Fruit fly (Drosophila melanogaster) whole organism, embryonic: Measurements from ENCODE around the gene Bug22.

Experiments used
- C15 ChIP-seq: fragments of 200-800 bp; sonication (Bioruptor generic); IDR thresholded peaks from 3 replicates; pipeline ENCODE4 v1.3.6; 2022; ENCODE audit warnings: missing biosample characterization, missing genetic modification characterization
- CG10209 ChIP-seq: fragments of 200-800 bp; sonication (Bioruptor generic); optimal IDR thresholded peaks from 3 replicates; lab custom pipeline; 2017; ENCODE audit warnings: missing biosample characterization, mild to moderate bottlenecking, missing genetic modification characterization, missing genetic modification reagents
- CG10274 ChIP-seq: fragments of 200-800 bp; sonication (Bioruptor generic); optimal IDR thresholded peaks from 3 replicates; lab custom pipeline; 2017; ENCODE audit warnings: missing biosample characterization, mild to moderate bottlenecking, missing genetic modification characterization
- CG10321 ChIP-seq: fragments of 200-800 bp; sonication (Bioruptor generic); IDR thresholded peaks from 2 replicates; pipeline ENCODE4 v1.3.6; 2022; ENCODE audit warnings: missing biosample characterization, missing genetic modification characterization
- CG10366 ChIP-seq: fragments of 200-800 bp; sonication (Bioruptor generic); IDR thresholded peaks from 2 replicates; pipeline ENCODE4 v1.3.6; 2022; ENCODE audit warnings: missing biosample characterization, missing genetic modification characterization
- CG10565 ChIP-seq: fragments of 200-800 bp; sonication (Bioruptor generic); optimal IDR thresholded peaks from 3 replicates; lab custom pipeline; 2016; ENCODE audit warnings: missing biosample characterization, mild to moderate bottlenecking, missing genetic modification characterization
- CG11504 ChIP-seq: fragments of 200-800 bp; sonication (Bioruptor generic); optimal IDR thresholded peaks from 3 replicates; lab custom pipeline; 2019; ENCODE audit warnings: missing biosample characterization, mild to moderate bottlenecking, missing genetic modification characterization, moderate library complexity
- CG12769 ChIP-seq: fragments of 200-800 bp; sonication (Bioruptor generic); optimal IDR thresholded peaks from 2 replicates; lab custom pipeline; 2019; ENCODE audit warnings: missing biosample characterization, mild to moderate bottlenecking, missing genetic modification characterization, moderate library complexity
- CG12942 ChIP-seq: fragments of 200-800 bp; sonication (Bioruptor generic); optimal IDR thresholded peaks from 3 replicates; lab custom pipeline; 2016; ENCODE audit warnings: missing biosample characterization, missing genetic modification characterization
- CG13775 ChIP-seq: fragments of 200-800 bp; sonication (Bioruptor generic); optimal IDR thresholded peaks from 3 replicates; lab custom pipeline; 2017; ENCODE audit warnings: missing biosample characterization, mild to moderate bottlenecking, missing genetic modification characterization
- CG15269 ChIP-seq: fragments of 200-800 bp; sonication (Bioruptor generic); optimal IDR thresholded peaks from 2 replicates; lab custom pipeline; 2018; ENCODE audit warnings: missing biosample characterization, mild to moderate bottlenecking, missing genetic modification characterization, moderate library complexity
- CG18764 ChIP-seq: fragments of 200-800 bp; sonication (Bioruptor generic); optimal IDR thresholded peaks from 3 replicates; lab custom pipeline; 2016; ENCODE audit warnings: missing biosample characterization, missing genetic modification characterization
- CG32532 ChIP-seq: fragments of 200-800 bp; sonication (Bioruptor generic); IDR thresholded peaks from 2 replicates; pipeline ENCODE4 v1.3.6; 2022; ENCODE audit warnings: missing biosample characterization, missing genetic modification characterization
- CG32767 ChIP-seq: fragments of 200-800 bp; sonication (Bioruptor generic); IDR thresholded peaks from 2 replicates; pipeline ENCODE4 v1.3.6; 2022; ENCODE audit warnings: missing biosample characterization, missing genetic modification characterization
- CG4707 ChIP-seq: fragments of 200-800 bp; sonication (Bioruptor generic); optimal IDR thresholded peaks from 2 replicates; lab custom pipeline; 2018; ENCODE audit warnings: missing biosample characterization, mild to moderate bottlenecking, missing genetic modification characterization, moderate library complexity
- CG6175 ChIP-seq: fragments of 200-800 bp; sonication (Bioruptor generic); IDR thresholded peaks from 3 replicates; pipeline ENCODE4 v1.3.6; 2022; ENCODE audit warnings: missing biosample characterization, missing genetic modification characterization
- CG6654 ChIP-seq: fragments of 200-800 bp; sonication (Bioruptor generic); optimal IDR thresholded peaks from 2 replicates; lab custom pipeline; 2017; ENCODE audit warnings: missing biosample characterization, mild to moderate bottlenecking, missing genetic modification characterization
- Dip3 ChIP-seq: fragments of 200-800 bp; sonication (Bioruptor generic); optimal IDR thresholded peaks from 3 replicates; lab custom pipeline; 2016; ENCODE audit warnings: missing biosample characterization, missing genetic modification characterization
- Drgx ChIP-seq: fragments of 200-800 bp; sonication (Bioruptor generic); IDR thresholded peaks from 2 replicates; pipeline ENCODE4 v1.3.6; 2022; ENCODE audit warnings: missing biosample characterization, missing genetic modification characterization
- ERR ChIP-seq: fragments of 200-800 bp; sonication (Bioruptor generic); optimal IDR thresholded peaks from 2 replicates; lab custom pipeline; 2016; ENCODE audit warnings: missing biosample characterization, missing genetic modification characterization
- Gug ChIP-seq: fragments of 200-800 bp; sonication (Bioruptor generic); IDR thresholded peaks from 4 replicates; pipeline ENCODE4 v1.3.6; 2022; ENCODE audit warnings: missing biosample characterization, missing genetic modification characterization
- HLH54F ChIP-seq: fragments of 200-800 bp; sonication (Bioruptor generic); optimal IDR thresholded peaks from 3 replicates; lab custom pipeline; 2016; ENCODE audit warnings: missing biosample characterization, missing genetic modification characterization
- HmgD ChIP-seq: fragments of 200-800 bp; sonication (Bioruptor generic); optimal IDR thresholded peaks from 3 replicates; lab custom pipeline; 2016; ENCODE audit warnings: missing biosample characterization, missing genetic modification characterization
- Jarid2 ChIP-seq: fragments of 200-800 bp; sonication (Bioruptor generic); optimal IDR thresholded peaks from 3 replicates; lab custom pipeline; 2017; ENCODE audit warnings: mild to moderate bottlenecking, missing biosample characterization, missing genetic modification reagents, missing genetic modification characterization
- Mad ChIP-seq: fragments of 200-800 bp; sonication (Bioruptor generic); optimal IDR thresholded peaks from 2 replicates; lab custom pipeline; 2016; ENCODE audit warnings: missing biosample characterization, missing genetic modification characterization
- Mes4 ChIP-seq: fragments of 200-800 bp; sonication (Bioruptor generic); optimal IDR thresholded peaks from 2 replicates; lab custom pipeline; 2016; ENCODE audit warnings: missing biosample characterization, missing genetic modification characterization
- Side ChIP-seq: fragments of 200-800 bp; sonication (Bioruptor generic); optimal IDR thresholded peaks from 2 replicates; lab custom pipeline; 2016; ENCODE audit warnings: missing biosample characterization, missing genetic modification characterization
- Sry-δ ChIP-seq: fragments of 200-800 bp; sonication (Bioruptor generic); optimal IDR thresholded peaks from 2 replicates; lab custom pipeline; 2016; ENCODE audit warnings: missing biosample characterization, missing genetic modification characterization
- Stat92E ChIP-seq, 3 experiments: fragments of >200 bp in 2 of 3; fragments of 200-800 bp in 1 of 3; sonication (Bioruptor generic) in 1 of 3; optimal IDR thresholded peaks; 2 replicates each; lab custom pipeline; 2017 to 2019; ENCODE audit warnings: missing biosample characterization in 3 of 3, missing genetic modification characterization in 3 of 3, mild to moderate bottlenecking in 1 of 3, moderate library complexity in 1 of 3
- Trl ChIP-seq, 3 experiments: fragments of >200 bp in 2 of 3; fragments of 200-800 bp in 1 of 3; sonication (Bioruptor generic) in 1 of 3; optimal IDR thresholded peaks; 2 replicates in 1 of 3; 3 replicates in 2 of 3; lab custom pipeline; 2016 to 2017; ENCODE audit warnings: missing biosample characterization in 1 of 3, missing genetic modification characterization in 1 of 3
- abd-A ChIP-seq: fragments of 200-800 bp; sonication (Bioruptor generic); optimal IDR thresholded peaks from 3 replicates; lab custom pipeline; 2019; ENCODE audit warnings: missing biosample characterization, mild to moderate bottlenecking, missing genetic modification characterization, moderate library complexity
- corto ChIP-seq: fragments of 200-800 bp; sonication (Bioruptor generic); optimal IDR thresholded peaks from 2 replicates; lab custom pipeline; 2016; ENCODE audit warnings: missing biosample characterization, mild to moderate bottlenecking, missing genetic modification characterization, moderate library complexity
- crc ChIP-seq: fragments of 200-800 bp; sonication (Bioruptor generic); optimal IDR thresholded peaks from 2 replicates; lab custom pipeline; 2016; ENCODE audit warnings: missing biosample characterization, missing genetic modification characterization
- dan ChIP-seq: fragments of 200-800 bp; sonication (Bioruptor generic); IDR thresholded peaks from 2 replicates; pipeline ENCODE4 v1.3.6; 2022; ENCODE audit warnings: missing biosample characterization, missing genetic modification characterization
- dm ChIP-seq: fragments of 200-800 bp; sonication (Bioruptor generic); optimal IDR thresholded peaks from 3 replicates; lab custom pipeline; 2016; ENCODE audit warnings: missing biosample characterization, missing genetic modification characterization
- fd102C ChIP-seq: fragments of 200-800 bp; sonication (Bioruptor generic); optimal IDR thresholded peaks from 2 replicates; lab custom pipeline; 2018; ENCODE audit warnings: missing biosample characterization, mild to moderate bottlenecking, missing genetic modification characterization, moderate library complexity
- fd64A ChIP-seq: fragments of 200-800 bp; sonication (Bioruptor generic); optimal IDR thresholded peaks from 3 replicates; lab custom pipeline; 2018; ENCODE audit warnings: missing biosample characterization, mild to moderate bottlenecking, missing genetic modification characterization
- fu2 ChIP-seq: fragments of 200-800 bp; sonication (Bioruptor generic); optimal IDR thresholded peaks from 2 replicates; lab custom pipeline; 2016; ENCODE audit warnings: missing biosample characterization, missing genetic modification characterization
- gsb-n ChIP-seq: fragments of 200-800 bp; sonication (Bioruptor generic); optimal IDR thresholded peaks from 3 replicates; lab custom pipeline; 2018; ENCODE audit warnings: missing biosample characterization, mild to moderate bottlenecking, missing genetic modification characterization
- gt ChIP-seq: fragments of 200-800 bp; sonication (Bioruptor generic); IDR thresholded peaks from 2 replicates; pipeline ENCODE4 v1.3.6; 2022; ENCODE audit warnings: missing biosample characterization, missing genetic modification characterization
- jumu ChIP-seq: fragments of 200-800 bp; sonication (Bioruptor generic); optimal IDR thresholded peaks from 3 replicates; lab custom pipeline; 2016; ENCODE audit warnings: missing biosample characterization, missing genetic modification characterization
- nmo ChIP-seq: fragments of 200-800 bp; sonication (Bioruptor generic); optimal IDR thresholded peaks from 2 replicates; lab custom pipeline; 2018; ENCODE audit warnings: missing biosample characterization, mild to moderate bottlenecking, missing genetic modification characterization, moderate library complexity
- pfk ChIP-seq: fragments of 200-800 bp; sonication (Bioruptor generic); optimal IDR thresholded peaks from 2 replicates; lab custom pipeline; 2018; ENCODE audit warnings: missing biosample characterization, mild to moderate bottlenecking, missing genetic modification characterization, moderate library complexity
- pho ChIP-seq: fragments of 200-800 bp; sonication (Bioruptor generic); optimal IDR thresholded peaks from 2 replicates; lab custom pipeline; 2016; ENCODE audit warnings: missing biosample characterization, missing genetic modification characterization
- rib ChIP-seq: fragments of 200-800 bp; sonication (Bioruptor generic); IDR thresholded peaks from 2 replicates; pipeline ENCODE4 v1.3.6; 2022; ENCODE audit warnings: missing biosample characterization, missing genetic modification characterization
- row ChIP-seq: fragments of 200-800 bp; sonication (Bioruptor generic); IDR thresholded peaks from 3 replicates; pipeline ENCODE4 v1.3.6; 2022; ENCODE audit warnings: missing biosample characterization, missing genetic modification characterization
- sc ChIP-seq, 3 experiments: fragments of >200 bp in 2 of 3; fragments of 200-800 bp in 1 of 3; sonication (Bioruptor generic) in 1 of 3; optimal IDR thresholded peaks; 2 replicates in 2 of 3; 3 replicates in 1 of 3; lab custom pipeline; 2017; ENCODE audit warnings: mild to moderate bottlenecking in 1 of 3, missing biosample characterization in 1 of 3, missing genetic modification characterization in 1 of 3, missing genetic modification reagents in 1 of 3
- trem ChIP-seq: fragments of 200-800 bp; optimal IDR thresholded peaks from 3 replicates; lab custom pipeline; 2019; ENCODE audit warnings: missing biosample characterization, mild to moderate bottlenecking, missing genetic modification characterization, moderate library complexity
- zfh2 ChIP-seq: fragments of 200-800 bp; sonication (Bioruptor generic); optimal IDR thresholded peaks from 2 replicates; lab custom pipeline; 2016; ENCODE audit warnings: missing biosample characterization, missing genetic modification characterization

Bug22 gene

dm6 chr2L:10381890-10382450, 48.7 kb downstream of the Bug22 start, which contains the start of gene CG5096 (continued):
- TF ChIP-seq corto (GFP tag; lab: Kevin White, UChicago) (peak; percentile 27), gsb-n (tag; lab: Kevin White, UChicago) (peak; percentile 72), CG10565 (GFP tag; lab: Kevin White, UChicago) (no peak), jumu (GFP tag; lab: Kevin White, UChicago) (peak; percentile 53), Sry-δ (GFP tag; lab: Kevin White, UChicago) (peak; percentile 38), CG10274 (peak; percentile 46), Jarid2 (GFP tag; lab: Kevin White, UChicago) (no peak), CG15269 (peak; percentile 95), fd64A (no peak), row (GFP tag; lab: Robert Waterston, UW) (peak; percentile 96), HmgD (GFP tag; lab: Kevin White, UChicago) (no peak), CG10321 (GFP tag; lab: Robert Waterston, UW) (peak; percentile 59; the same call in 1 of the 2 replicates), HLH54F (GFP tag; lab: Kevin White, UChicago) (peak; percentile 76), CG11504 (peak; percentile 92), rib (GFP tag; lab: Robert Waterston, UW) (peak; percentile 86), sc (optimal IDR thresholded peaks at IDR 0.05; lab: Kevin White, UChicago) (no peak), sc (GFP tag; optimal IDR thresholded peaks at IDR 0.05; lab: Kevin White, UChicago) (peak; percentile 51), Drgx (GFP tag; lab: Robert Waterston, UW) (peak; percentile 45; the same call in 1 of the 2 replicates), Dip3 (GFP tag; lab: Kevin White, UChicago) (peak; percentile 87), CG32767 (GFP tag; lab: Robert Waterston, UW) (peak; percentile 82), abd-A (tag; lab: Kevin White, UChicago) (no peak), ERR (GFP tag; lab: Kevin White, UChicago) (peak; percentile 77), Side (GFP tag; lab: Kevin White, UChicago) (peak; percentile 83), Gug (no peak), pho (peak; percentile 84), CG10209 (GFP tag; lab: Kevin White, UChicago) (peak; percentile 88), Mes4 (GFP tag; lab: Kevin White, UChicago) (peak; percentile 29), fu2 (GFP tag; lab: Kevin White, UChicago) (peak; percentile 68), nmo (GFP tag; lab: Kevin White, UChicago) (peak; percentile 88), zfh2 (GFP tag; lab: Kevin White, UChicago) (peak; percentile 67), CG18764 (GFP tag; lab: Kevin White, UChicago) (peak; percentile 68), CG6175 (GFP tag; lab: Robert Waterston, UW) (peak; percentile 63; the same call in 1 of the 3 replicates), CG32532 (GFP tag; lab: Robert Waterston, UW) (peak; percentile 89), Mad (GFP tag; lab: Kevin White, UChicago) (peak; percentile 47), Stat92E (GFP tag; optimal IDR thresholded peaks at IDR 0.05; lab: Kevin White, UChicago) (no peak), pfk (no peak), dan (no peak), CG6654 (GFP tag; lab: Kevin White, UChicago) (peak; percentile 64), Trl (optimal IDR thresholded peaks at IDR 0.05; lab: Kevin White, UChicago) (no peak), Trl (GFP tag; optimal IDR thresholded peaks at IDR 0.05; lab: Kevin White, UChicago) (peak; percentile 74), dm (GFP tag; lab: Kevin White, UChicago) (peak; percentile 55), crc (GFP tag; lab: Kevin White, UChicago) (peak; percentile 79), CG12769 (peak; percentile 95), fd102C (GFP tag; lab: Kevin White, UChicago) (no peak), CG13775 (GFP tag; lab: Kevin White, UChicago) (peak; percentile 70), CG4707 (GFP tag; lab: Kevin White, UChicago) (peak; percentile 64), C15 (GFP tag; lab: Robert Waterston, UW) (peak; percentile 72; the same call in 1 of the 3 replicates), trem (peak; percentile 75), gt (GFP tag; lab: Robert Waterston, UW) (no peak), CG10366 (peak; percentile 91), CG12942 (GFP tag; lab: Kevin White, UChicago) (peak; percentile 76)
